Worm (Caenorhabditis elegans): ENCODE measurements around the gene slc-36.3.
A peak's percentile ranks its signal among the peaks of the same experiment; 100 is the strongest.
"Not testable (repeated sequence)": the region's sequence is repeated elsewhere in the genome, so short reads cannot be mapped to it uniquely, and the experiment has no call there.

The slc-36.3 gene

ce11 chrV:20518927-20519326 lies 25.1 kb downstream of the slc-36.3 start, which contains the start of gene Y38H6C.25:
Y38H6C.25 (plus strand) TSS chrV:20519227.
- no peak for TF ChIP-seq T26A5.8 (tag; optimal IDR thresholded peaks at IDR 0.05)
- TF ChIP-seq lin-40 (tag; optimal IDR thresholded peaks at IDR 0.05) = no peak

ce11 chrV:20517005-20517404 lies 27.0 kb downstream of the slc-36.3 start:
- TF ChIP-seq zfh-2 (GFP tag; conservative IDR thresholded peaks at IDR 0.05) (peak; percentile 36; the same call in 1 of the 2 replicates), xnd-1 (tag; optimal IDR thresholded peaks at IDR 0.05) (no peak)

- no peak for TF ChIP-seq ztf-28 (GFP tag; IDR thresholded peaks at IDR 0.05)
- no peak for TF ChIP-seq pbrm-1 (GFP tag; IDR thresholded peaks at IDR 0.05)
- no peak for TF ChIP-seq mel-28 (tag; optimal IDR thresholded peaks at IDR 0.05; ENCODE audit: borderline replicate concordance)
- TF ChIP-seq die-1 (tag; optimal IDR thresholded peaks at IDR 0.05) = no peak
- TF ChIP-seq tbp1 (GFP tag; optimal IDR thresholded peaks at IDR 0.05) = no peak
- no peak for TF ChIP-seq T07F8.4 (tag; optimal IDR thresholded peaks at IDR 0.05)
- no peak for TF ChIP-seq B0035.1 (tag; optimal IDR thresholded peaks at IDR 0.05)
- no peak for TF ChIP-seq attf-6 (GFP tag; IDR thresholded peaks at IDR 0.05)
- no peak for TF ChIP-seq F52B5.7 (tag; optimal IDR thresholded peaks at IDR 0.05)
- no peak for TF ChIP-seq egl-44 (GFP tag; IDR thresholded peaks at IDR 0.05)
- no peak for TF ChIP-seq him-1 (tag; optimal IDR thresholded peaks at IDR 0.05)
- no peak for TF ChIP-seq Y56A3A.18 (GFP tag; IDR thresholded peaks at IDR 0.05)
- no peak for TF ChIP-seq F37B4.10 (GFP tag; IDR thresholded peaks at IDR 0.05)
- TF ChIP-seq aptf-2 (GFP tag; conservative IDR thresholded peaks at IDR 0.05) = no peak
- TF ChIP-seq K12H6.12 (tag; optimal IDR thresholded peaks at IDR 0.05) = no peak
- TF ChIP-seq madf-8 (GFP tag; conservative IDR thresholded peaks at IDR 0.05) = no peak
These were observed 29.5 kb downstream of the slc-36.3 start for ce11 chrV:20514483-20514882.

ce11 chrV:20513661-20514060 lies 30.3 kb downstream of the slc-36.3 start, which contains the start of gene Y38H6C.8:
Y38H6C.8 (plus strand) TSS chrV:20513961.
- TF ChIP-seq ztf-3 (GFP tag; optimal IDR thresholded peaks at IDR 0.05); egrh-3 (GFP tag; IDR thresholded peaks at IDR 0.05); ztf-25 (GFP tag; IDR thresholded peaks at IDR 0.05): not testable (repeated sequence)

- TF ChIP-seq lin-40 (tag; optimal IDR thresholded peaks at IDR 0.05) (no peak), dox-1 (GFP tag; IDR thresholded peaks at IDR 0.05) (no peak), ceh-100 (GFP tag; IDR thresholded peaks at IDR 0.05) (no peak), ceh-27 (GFP tag; optimal IDR thresholded peaks at IDR 0.05) (no peak), nhr-120 (GFP tag; IDR thresholded peaks at IDR 0.05) (0 out of 2 replicates have a peak, but pooled peaks have one; percentile 46), chd-7 (tag; optimal IDR thresholded peaks at IDR 0.05) (no peak), pha-4 (tag; optimal IDR thresholded peaks at IDR 0.05) (no peak), zfh-2 (GFP tag; conservative IDR thresholded peaks at IDR 0.05) (peak; percentile 56; the same call in 1 of the 2 replicates)
These were observed 34.6 kb downstream of the slc-36.3 start for ce11 chrV:20509427-20509826.

ce11 chrV:20506542-20506941 lies 37.5 kb downstream of the slc-36.3 start:
- TF ChIP-seq zfh-2 (GFP tag; conservative IDR thresholded peaks at IDR 0.05) (peak; percentile 67; the same call in 1 of the 2 replicates), mes-4 (tag; optimal IDR thresholded peaks at IDR 0.05) (no peak), egrh-3 (GFP tag; IDR thresholded peaks at IDR 0.05) (peak; percentile 21; the same call in 1 of the 2 replicates)

All from whole organism, young adult.